Worm (Caenorhabditis elegans) whole organism, early embryonic: ENCODE data around the gene Y32F6A.4.

ENCODE experiments used
- ama-1 ChIP-seq: fragments of 150-350 bp; optimal IDR thresholded peaks from 2 replicates; lab custom pipeline; 2014
- scrt-1 ChIP-seq: fragments of 200-800 bp; sonication (Bioruptor generic); IDR thresholded peaks from 2 replicates; pipeline ENCODE4 v1.3.6; 2022; ENCODE audit warnings: missing genetic modification characterization, missing compliant biosample characterization

ce11 chrV:10457247-10457646 lies 23.4 kb upstream of the Y32F6A.4 start, which contains the start of gene F22E12.1:
- no peak for TF ChIP-seq ama-1 (lab: Kevin White, UChicago)
- TF ChIP-seq scrt-1 (GFP tag; lab: Robert Waterston, UW) = no peak
